Worm (Caenorhabditis elegans) whole organism, L1 larva: ENCODE data around the gene Y111B2A.1.

Experiments used
- C16A3.4 ChIP-seq: fragments of 150-350 bp; optimal IDR thresholded peaks from 2 replicates; lab custom pipeline; 2014; ENCODE audit warnings: missing biosample characterization, missing genetic modification characterization
- F16B12.6 ChIP-seq: fragments of 150-350 bp; optimal IDR thresholded peaks from 2 replicates; lab custom pipeline; 2014; ENCODE audit warnings: missing biosample characterization, missing genetic modification characterization
- Y116A8C.19 ChIP-seq: sonication (generic microtip); optimal IDR thresholded peaks from 2 replicates; lab custom pipeline; 2016; ENCODE audit warnings: missing compliant biosample characterization, missing genetic modification characterization, borderline replicate concordance
- aha-1 ChIP-seq: fragments of 150-350 bp; optimal IDR thresholded peaks from 2 replicates; lab custom pipeline; 2014; ENCODE audit warnings: missing biosample characterization, missing genetic modification characterization
- alr-1 ChIP-seq: fragments of 200-800 bp; sonication (Bioruptor generic); optimal IDR thresholded peaks from 2 replicates; lab custom pipeline; 2018; ENCODE audit warnings: borderline replicate concordance, mild to moderate bottlenecking, missing genetic modification characterization, missing compliant biosample characterization
- aly-2 ChIP-seq: fragments of 150-350 bp; optimal IDR thresholded peaks from 2 replicates; lab custom pipeline; 2014; ENCODE audit warnings: missing biosample characterization, missing genetic modification characterization
- ama-1 ChIP-seq: fragments of 150-350 bp; optimal IDR thresholded peaks from 2 replicates; lab custom pipeline; 2014
- ceh-8 ChIP-seq: fragments of 200-800 bp; sonication (Bioruptor generic); optimal IDR thresholded peaks from 2 replicates; lab custom pipeline; 2018; ENCODE audit warnings: mild to moderate bottlenecking, missing genetic modification characterization, moderate library complexity, missing compliant biosample characterization
- ceh-82 ChIP-seq, 3 experiments: fragments of 150-350 bp in 1 of 3; sonication (generic microtip) in 2 of 3; optimal IDR thresholded peaks; 2 replicates each; lab custom pipeline; 2014 to 2017; ENCODE audit warnings: missing biosample characterization in 3 of 3, missing genetic modification characterization in 3 of 3
- ceh-88 ChIP-seq: fragments of 200-800 bp; sonication (Bioruptor generic); IDR thresholded peaks from 2 replicates; pipeline ENCODE4 v1.3.6; 2022; ENCODE audit warnings: missing genetic modification characterization, missing compliant biosample characterization
- dpl-1 ChIP-seq, 3 experiments: fragments of 150-350 bp in 2 of 3; sonication (generic microtip) in 1 of 3; optimal IDR thresholded peaks; 2 replicates each; lab custom pipeline; 2014 to 2017; ENCODE audit warnings: missing biosample characterization in 3 of 3, missing genetic modification characterization in 3 of 3, missing genetic modification reagents in 3 of 3
- dsc-1 ChIP-seq: sonication (generic microtip); optimal IDR thresholded peaks from 2 replicates; lab custom pipeline; 2016; ENCODE audit warnings: mild to moderate bottlenecking, missing genetic modification characterization, missing compliant biosample characterization
- efl-1 ChIP-seq, 4 experiments: fragments of 150-350 bp; optimal IDR thresholded peaks in 3 of 4; peaks in 1 of 4; 1 replicate in 1 of 4; 2 replicates in 3 of 4; lab custom pipeline; 2014; ENCODE audit warnings: missing biosample characterization in 2 of 4, missing genetic modification characterization in 2 of 4, missing genetic modification reagents in 2 of 4
- elt-2 ChIP-seq: sonication (generic microtip); optimal IDR thresholded peaks from 2 replicates; lab custom pipeline; 2016; ENCODE audit warnings: missing genetic modification characterization, mild to moderate bottlenecking, inconsistent platforms, missing compliant biosample characterization, missing genetic modification reagents
- ets-5 ChIP-seq: fragments of 200-800 bp; sonication (Bioruptor generic); IDR thresholded peaks from 2 replicates; pipeline ENCODE4 v1.3.6; 2022; ENCODE audit warnings: missing genetic modification characterization, missing compliant biosample characterization
- fkh-8 ChIP-seq: sonication (generic microtip); optimal IDR thresholded peaks from 2 replicates; lab custom pipeline; 2016; ENCODE audit warnings: mild to moderate bottlenecking, missing genetic modification characterization, missing compliant biosample characterization
- fos-1 ChIP-seq: fragments of 150-350 bp; optimal IDR thresholded peaks from 2 replicates; lab custom pipeline; 2014; ENCODE audit warnings: missing biosample characterization, missing genetic modification characterization
- irx-1 ChIP-seq: sonication (generic microtip); optimal IDR thresholded peaks from 2 replicates; lab custom pipeline; 2016; ENCODE audit warnings: missing genetic modification characterization, missing compliant biosample characterization
- isw-1 ChIP-seq: fragments of 200-800 bp; sonication (Bioruptor generic); IDR thresholded peaks from 2 replicates; pipeline ENCODE4 v1.3.6; 2022; ENCODE audit warnings: missing genetic modification characterization, missing compliant biosample characterization
- jun-1 ChIP-seq: fragments of 150-350 bp; optimal IDR thresholded peaks from 2 replicates; lab custom pipeline; 2014; ENCODE audit warnings: missing biosample characterization, missing genetic modification reagents, missing genetic modification characterization
- lin-14 ChIP-seq: fragments of 200-800 bp; sonication (Bioruptor generic); optimal IDR thresholded peaks from 2 replicates; lab custom pipeline; 2018; ENCODE audit warnings: mild to moderate bottlenecking, missing genetic modification characterization, moderate library complexity, missing compliant biosample characterization
- lin-15B ChIP-seq: fragments of 150-350 bp; sonication (generic microtip); optimal IDR thresholded peaks from 3 replicates; lab custom pipeline; 2014; ENCODE audit warnings: missing biosample characterization, missing genetic modification characterization
- lin-35 ChIP-seq, 2 experiments: fragments of 150-350 bp; optimal IDR thresholded peaks; 2 replicates each; lab custom pipeline; 2014; ENCODE audit warnings: missing biosample characterization in 2 of 2, missing genetic modification characterization in 2 of 2, missing genetic modification reagents in 2 of 2
- lsy-2 ChIP-seq, 2 experiments: fragments of 150-350 bp; optimal IDR thresholded peaks; 2 replicates each; lab custom pipeline; 2014; ENCODE audit warnings: missing biosample characterization in 2 of 2, missing genetic modification characterization in 2 of 2
- mab-9 ChIP-seq: fragments of 200-800 bp; sonication (Bioruptor generic); IDR thresholded peaks from 2 replicates; pipeline ENCODE4 v1.3.6; 2022; ENCODE audit warnings: missing genetic modification reagents, missing genetic modification characterization, missing compliant biosample characterization
- mdl-1 ChIP-seq, 2 experiments: fragments of 150-350 bp; optimal IDR thresholded peaks; 2 replicates each; lab custom pipeline; 2014 to 2017; ENCODE audit warnings: missing biosample characterization in 2 of 2, missing genetic modification characterization in 2 of 2, inconsistent platforms in 1 of 2
- nhr-11 ChIP-seq: fragments of 150-350 bp; optimal IDR thresholded peaks from 2 replicates; lab custom pipeline; 2014; ENCODE audit warnings: missing biosample characterization, missing genetic modification characterization
- nhr-20 ChIP-seq: sonication (generic microtip); optimal IDR thresholded peaks from 2 replicates; lab custom pipeline; 2016; ENCODE audit warnings: mild to moderate bottlenecking, missing genetic modification characterization, missing compliant biosample characterization
- pax-3 ChIP-seq: fragments of 200-800 bp; sonication (Bioruptor generic); optimal IDR thresholded peaks from 2 replicates; lab custom pipeline; 2018; ENCODE audit warnings: mild to moderate bottlenecking, missing genetic modification characterization, moderate library complexity, missing compliant biosample characterization
- skn-1 ChIP-seq: fragments of 150-350 bp; optimal IDR thresholded peaks from 2 replicates; lab custom pipeline; 2014; ENCODE audit warnings: missing biosample characterization, missing genetic modification characterization
- snpc-4 ChIP-seq: fragments of 150-350 bp; optimal IDR thresholded peaks from 2 replicates; lab custom pipeline; 2014; ENCODE audit warnings: missing biosample characterization, missing genetic modification characterization
- sox-4 ChIP-seq: sonication (generic microtip); optimal IDR thresholded peaks from 2 replicates; lab custom pipeline; 2016; ENCODE audit warnings: missing genetic modification characterization, missing compliant biosample characterization
- unc-30 ChIP-seq: sonication (generic microtip); optimal IDR thresholded peaks from 2 replicates; lab custom pipeline; 2017; ENCODE audit warnings: missing biosample characterization, missing genetic modification characterization
- unc-62 ChIP-seq: fragments of 150-350 bp; optimal IDR thresholded peaks from 2 replicates; lab custom pipeline; 2014; ENCODE audit warnings: missing biosample characterization, missing genetic modification reagents, missing genetic modification characterization
- vab-15 ChIP-seq: sonication (generic microtip); optimal IDR thresholded peaks from 2 replicates; lab custom pipeline; 2017; ENCODE audit warnings: missing genotype, mild to moderate bottlenecking, missing genetic modification characterization, missing compliant biosample characterization
- xbp-1 ChIP-seq: sonication (generic microtip); optimal IDR thresholded peaks from 2 replicates; lab custom pipeline; 2016; ENCODE audit warnings: missing genetic modification characterization, missing compliant biosample characterization
- zip-4 ChIP-seq: fragments of 200-800 bp; sonication (Bioruptor generic); optimal IDR thresholded peaks from 2 replicates; lab custom pipeline; 2018; ENCODE audit warnings: mild to moderate bottlenecking, missing genetic modification characterization, moderate library complexity, missing compliant biosample characterization
- ztf-11 ChIP-seq, 2 experiments: sonication (generic microtip); optimal IDR thresholded peaks; 2 replicates each; lab custom pipeline; 2016 to 2017; ENCODE audit warnings: missing genetic modification characterization in 2 of 2, missing biosample characterization in 1 of 2, missing compliant biosample characterization in 1 of 2
- ztf-4 ChIP-seq: fragments of 150-350 bp; optimal IDR thresholded peaks from 2 replicates; lab custom pipeline; 2014; ENCODE audit warnings: missing biosample characterization, missing genetic modification characterization

Gene Y111B2A.1

ce11 chrIII:12495594-12496096, at the start of gene Y111B2A.1, which contains the start of gene Y111B2A.2:
Gene Y111B2A.1 (minus strand): TSS chrIII:12495644.
Gene Y111B2A.2 (plus strand): TSS chrIII:12496086.
- TF ChIP-seq efl-1 (optimal IDR thresholded peaks at IDR 0.05; lab: Kevin White, UChicago), result no peak
- peak in 1 of 2 experiments; percentile 66 for TF ChIP-seq efl-1 (GFP tag; optimal IDR thresholded peaks at IDR 0.05 in 1 of 2; lab: Kevin White, UChicago)
- TF ChIP-seq ceh-82 (tag; optimal IDR thresholded peaks at IDR 0.05; lab: Kevin White, UChicago), result no peak
- TF ChIP-seq, all 84 proteins: peak for 1

- TF ChIP-seq lin-14 (GFP tag; lab: Kevin White, UChicago) (no peak), ets-5 (GFP tag; lab: Robert Waterston, UW) (no peak), mdl-1 (tag; optimal IDR thresholded peaks at IDR 0.05; lab: Kevin White, UChicago) (no peak), xbp-1 (no peak), ztf-4 (tag; lab: Kevin White, UChicago) (no peak), ceh-82 (tag; optimal IDR thresholded peaks at IDR 0.05; lab: Kevin White, UChicago) (no peak), F16B12.6 (tag; lab: Kevin White, UChicago) (no peak), dsc-1 (tag; lab: Kevin White, UChicago) (no peak), skn-1 (no peak), zip-4 (GFP tag; lab: Kevin White, UChicago) (no peak)
These were observed 47.2 kb upstream of the Y111B2A.1 start for ce11 chrIII:12542656-12543055.

ce11 chrIII:12540411-12540810, 45.0 kb upstream of the Y111B2A.1 start:
- no peak for TF ChIP-seq unc-62 (GFP tag; lab: Kevin White, UChicago)
- no peak for TF ChIP-seq alr-1 (tag; lab: Kevin White, UChicago)
- TF ChIP-seq nhr-11 (tag; lab: Kevin White, UChicago), result no peak
- no peak for TF ChIP-seq ceh-82 (tag; optimal IDR thresholded peaks at IDR 0.05; lab: Kevin White, UChicago)
- no peak for TF ChIP-seq pax-3 (tag; lab: Kevin White, UChicago)
- TF ChIP-seq aha-1 (tag; lab: Kevin White, UChicago), result no peak
- TF ChIP-seq isw-1 (GFP tag; lab: Robert Waterston, UW), result no peak
- no peak for TF ChIP-seq ceh-8 (GFP tag; lab: Kevin White, UChicago)
- TF ChIP-seq unc-30, result no peak
- TF ChIP-seq dpl-1 (GFP tag; optimal IDR thresholded peaks at IDR 0.05; lab: Kevin White, UChicago), result no peak
- TF ChIP-seq jun-1 (tag; lab: Kevin White, UChicago), result no peak
- TF ChIP-seq sox-4 (tag; lab: Kevin White, UChicago), result no peak
- no peak for TF ChIP-seq Y116A8C.19 (tag; lab: Kevin White, UChicago)
- no peak for TF ChIP-seq snpc-4 (tag; lab: Kevin White, UChicago)
- TF ChIP-seq irx-1 (tag; lab: Kevin White, UChicago), result no peak
- TF ChIP-seq ceh-88, result no peak

- no peak for TF ChIP-seq fos-1 (tag; lab: Kevin White, UChicago)
- no peak for TF ChIP-seq ztf-11 (tag; optimal IDR thresholded peaks at IDR 0.05; lab: Kevin White, UChicago)
- TF ChIP-seq aly-2 (tag; lab: Kevin White, UChicago), result peak; percentile 14
- TF ChIP-seq vab-15, result no peak
These were observed 41.9 kb upstream of the Y111B2A.1 start for ce11 chrIII:12537239-12537845.

ce11 chrIII:12533900-12534299, 38.5 kb upstream of the Y111B2A.1 start:
- no peak for TF ChIP-seq Y116A8C.19 (tag; lab: Kevin White, UChicago)
- no peak for TF ChIP-seq lin-15B
- TF ChIP-seq efl-1 (optimal IDR thresholded peaks at IDR 0.05; lab: Kevin White, UChicago), result peak; percentile 62 to 77
- TF ChIP-seq efl-1 (GFP tag; optimal IDR thresholded peaks at IDR 0.05 in 1 of 2; lab: Kevin White, UChicago), result peak; percentile 72 to 98
- TF ChIP-seq lin-35 (GFP tag; optimal IDR thresholded peaks at IDR 0.05; lab: Kevin White, UChicago), result peak; percentile 32 to 82
- TF ChIP-seq mab-9, result no peak
- TF ChIP-seq unc-30, result no peak
- no peak for TF ChIP-seq F16B12.6 (tag; lab: Kevin White, UChicago)
- no peak for TF ChIP-seq nhr-20 (tag; lab: Kevin White, UChicago)
- TF ChIP-seq C16A3.4 (tag; lab: Kevin White, UChicago), result no peak
- no peak for TF ChIP-seq ama-1 (lab: Kevin White, UChicago)
- TF ChIP-seq aly-2 (tag; lab: Kevin White, UChicago), result no peak
- TF ChIP-seq fkh-8 (tag; lab: Kevin White, UChicago), result no peak
- TF ChIP-seq lsy-2 (tag; optimal IDR thresholded peaks at IDR 0.05; lab: Kevin White, UChicago), result peak in 1 of 2 experiments; percentile 14
- TF ChIP-seq elt-2 (tag; lab: Kevin White, UChicago), result no peak
- peak; percentile 36 to 63 (median 52) for TF ChIP-seq dpl-1 (GFP tag; optimal IDR thresholded peaks at IDR 0.05; lab: Kevin White, UChicago)
